Worm (Caenorhabditis elegans) whole organism, mixed stage, embryonic: ENCODE data around the gene msp-38.
A peak's percentile ranks its signal among the peaks of the same experiment; 100 is the strongest.

Source experiments
- M03D4.4 ChIP-seq: sonication (generic microtip); optimal IDR thresholded peaks from 2 replicates; lab custom pipeline; 2017; ENCODE audit warnings: mild to moderate bottlenecking, missing genetic modification characterization, missing compliant biosample characterization
- bed-3 ChIP-seq: fragments of 200-800 bp; sonication (Bioruptor generic); optimal IDR thresholded peaks from 3 replicates; lab custom pipeline; 2018; ENCODE audit warnings: mild to moderate bottlenecking, missing genetic modification characterization, moderate library complexity, missing compliant biosample characterization
- blmp-1 ChIP-seq: fragments of 150-350 bp; optimal IDR thresholded peaks from 2 replicates; lab custom pipeline; 2014; ENCODE audit warnings: missing biosample characterization, missing genetic modification characterization
- ceh-39 ChIP-seq: fragments of 150-350 bp; optimal IDR thresholded peaks from 2 replicates; lab custom pipeline; 2014; ENCODE audit warnings: missing biosample characterization, missing genetic modification characterization
- ceh-43 ChIP-seq: fragments of 200-800 bp; sonication (Bioruptor generic); optimal IDR thresholded peaks from 2 replicates; lab custom pipeline; 2018; ENCODE audit warnings: mild to moderate bottlenecking, missing genetic modification characterization, moderate library complexity, missing compliant biosample characterization
- ceh-83 ChIP-seq: fragments of 200-800 bp; sonication (Bioruptor generic); optimal IDR thresholded peaks from 2 replicates; lab custom pipeline; 2018; ENCODE audit warnings: mild to moderate bottlenecking, missing genetic modification characterization, missing compliant biosample characterization
- ces-1 ChIP-seq: fragments of 150-350 bp; optimal IDR thresholded peaks from 2 replicates; lab custom pipeline; 2014; ENCODE audit warnings: missing biosample characterization, missing genetic modification reagents, missing genetic modification characterization
- cnd-1 ChIP-seq: fragments of 200-800 bp; sonication (Bioruptor generic); optimal IDR thresholded peaks from 2 replicates; lab custom pipeline; 2018; ENCODE audit warnings: mild to moderate bottlenecking, missing genetic modification characterization, missing compliant biosample characterization
- drap-1 ChIP-seq: fragments of 200-800 bp; sonication (Bioruptor generic); optimal IDR thresholded peaks from 3 replicates; lab custom pipeline; 2018; ENCODE audit warnings: mild to moderate bottlenecking, missing genetic modification characterization, missing compliant biosample characterization
- elt-1 ChIP-seq: sonication (generic microtip); optimal IDR thresholded peaks from 2 replicates; lab custom pipeline; 2017; ENCODE audit warnings: missing genetic modification characterization, mild to moderate bottlenecking, missing compliant biosample characterization, antibody characterized with exemption, moderate library complexity, borderline replicate concordance; ENCODE audit not compliant: insufficient read depth
- flh-1 ChIP-seq: fragments of 200-800 bp; sonication (Bioruptor generic); optimal IDR thresholded peaks from 2 replicates; lab custom pipeline; 2018; ENCODE audit warnings: mild to moderate bottlenecking, missing genetic modification characterization, moderate library complexity, missing compliant biosample characterization
- hlh-1 ChIP-seq: fragments of 150-350 bp; optimal IDR thresholded peaks from 2 replicates; lab custom pipeline; 2014; ENCODE audit warnings: missing biosample characterization, missing genetic modification reagents, missing genetic modification characterization
- lin-13 ChIP-seq: fragments of 150-350 bp; optimal IDR thresholded peaks from 2 replicates; lab custom pipeline; 2014; ENCODE audit warnings: missing biosample characterization, missing genetic modification characterization
- lsy-2 ChIP-seq: fragments of 150-350 bp; optimal IDR thresholded peaks from 2 replicates; lab custom pipeline; 2014; ENCODE audit warnings: missing biosample characterization, missing genetic modification characterization
- mab-5 ChIP-seq: fragments of 150-350 bp; optimal IDR thresholded peaks from 2 replicates; lab custom pipeline; 2014; ENCODE audit warnings: missing biosample characterization, missing genetic modification characterization
- mep-1 ChIP-seq: fragments of 150-350 bp; optimal IDR thresholded peaks from 2 replicates; lab custom pipeline; 2017; ENCODE audit warnings: missing biosample characterization, missing genetic modification reagents, missing genetic modification characterization, inconsistent platforms
- mls-2 ChIP-seq: sonication (generic microtip); optimal IDR thresholded peaks from 2 replicates; lab custom pipeline; 2016; ENCODE audit warnings: mild to moderate bottlenecking, missing genetic modification characterization, moderate library complexity, missing compliant biosample characterization
- nhr-12 ChIP-seq: fragments of 150-350 bp; optimal IDR thresholded peaks from 2 replicates; lab custom pipeline; 2014; ENCODE audit warnings: missing biosample characterization, missing genetic modification characterization
- nhr-2 ChIP-seq: fragments of 150-350 bp; optimal IDR thresholded peaks from 2 replicates; lab custom pipeline; 2014; ENCODE audit warnings: missing biosample characterization, missing genetic modification characterization
- nhr-237 ChIP-seq: fragments of 150-350 bp; optimal IDR thresholded peaks from 2 replicates; lab custom pipeline; 2014; ENCODE audit warnings: missing biosample characterization, missing genetic modification characterization
- nhr-28 ChIP-seq: fragments of 150-350 bp; optimal IDR thresholded peaks from 2 replicates; lab custom pipeline; 2014; ENCODE audit warnings: missing biosample characterization, missing genetic modification characterization
- nhr-76 ChIP-seq: sonication (generic microtip); optimal IDR thresholded peaks from 2 replicates; lab custom pipeline; 2017; ENCODE audit warnings: missing biosample characterization, missing genetic modification characterization
- pha-4 ChIP-seq: fragments of 150-350 bp; optimal IDR thresholded peaks from 2 replicates; lab custom pipeline; 2018; ENCODE audit warnings: missing biosample characterization, missing genetic modification reagents, missing genetic modification characterization
- sem-2 ChIP-seq: fragments of 200-800 bp; sonication (Bioruptor generic); optimal IDR thresholded peaks from 2 replicates; lab custom pipeline; 2018; ENCODE audit warnings: mild to moderate bottlenecking, missing genetic modification characterization, missing compliant biosample characterization
- snpc-4 ChIP-seq: fragments of 150-350 bp; optimal IDR thresholded peaks from 2 replicates; lab custom pipeline; 2014; ENCODE audit warnings: missing biosample characterization, missing genetic modification characterization
- sptf-1 ChIP-seq: sonication (generic microtip); optimal IDR thresholded peaks from 2 replicates; lab custom pipeline; 2017; ENCODE audit warnings: mild to moderate bottlenecking, missing genetic modification characterization, moderate library complexity, missing compliant biosample characterization
- unc-120 ChIP-seq: sonication (generic microtip); optimal IDR thresholded peaks from 2 replicates; lab custom pipeline; 2017; ENCODE audit warnings: missing genetic modification characterization, missing compliant biosample characterization; ENCODE audit not compliant: poor library complexity, severe bottlenecking
- unc-39 ChIP-seq: fragments of 150-350 bp; optimal IDR thresholded peaks from 2 replicates; lab custom pipeline; 2014; ENCODE audit warnings: missing biosample characterization, missing genetic modification characterization
- unc-62 ChIP-seq: fragments of 150-350 bp; optimal IDR thresholded peaks from 2 replicates; lab custom pipeline; 2014; ENCODE audit warnings: missing biosample characterization, missing genetic modification reagents, missing genetic modification characterization
- zip-8 ChIP-seq: fragments of 150-350 bp; optimal IDR thresholded peaks from 2 replicates; lab custom pipeline; 2014; ENCODE audit warnings: missing biosample characterization, missing genetic modification characterization
- ztf-11 ChIP-seq: fragments of 150-350 bp; optimal IDR thresholded peaks from 2 replicates; lab custom pipeline; 2014; ENCODE audit warnings: missing biosample characterization, missing genetic modification characterization

Gene msp-38

ce11 chrIV:10143640-10144039 is at the start of gene msp-38:
Gene msp-38, minus strand, starts transcription at chrIV:10143740.
- TF ChIP-seq cnd-1 (tag; lab: Kevin White, UChicago), result no peak
- TF ChIP-seq, all 35 proteins: peak for 0

- TF ChIP-seq ces-1 (GFP tag; lab: Kevin White, UChicago) (peak; percentile 77), nhr-2 (no peak), flh-1 (GFP tag; lab: Kevin White, UChicago) (no peak), mls-2 (tag; lab: Kevin White, UChicago) (no peak)
Measured at ce11 chrIV:10191498-10191897, 48.0 kb upstream of the msp-38 start.

- TF ChIP-seq nhr-237, result no peak
- TF ChIP-seq cnd-1 (tag; lab: Kevin White, UChicago), result peak; percentile 87
Measured at ce11 chrIV:10190586-10190985, 47.0 kb upstream of the msp-38 start.

DNA sequence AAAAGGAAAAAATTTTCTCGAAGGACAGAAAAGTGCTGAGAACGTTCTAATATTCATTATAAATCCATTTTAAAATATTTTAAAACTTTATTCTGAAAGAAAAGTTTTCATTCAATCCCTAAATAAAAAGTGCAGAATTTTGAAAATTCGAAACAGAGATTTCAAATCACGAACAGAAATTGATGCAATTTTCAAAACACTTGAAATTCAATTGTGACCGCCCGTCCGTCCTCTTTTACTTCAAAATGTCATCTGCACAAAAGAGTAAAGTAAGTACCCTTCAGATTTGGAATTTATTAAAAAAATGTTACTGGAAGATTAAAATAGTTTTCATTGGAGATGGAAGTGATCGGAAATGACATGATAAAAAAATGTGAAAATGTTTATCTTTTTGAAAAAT is 45.0 kb upstream of the msp-38 start:
- TF ChIP-seq elt-1 (no peak), bed-3 (no peak), M03D4.4 (tag; lab: Kevin White, UChicago) (no peak), zip-8 (tag; lab: Kevin White, UChicago) (no peak), hlh-1 (no peak), cnd-1 (tag; lab: Kevin White, UChicago) (no peak), ces-1 (GFP tag; lab: Kevin White, UChicago) (peak; percentile 87)

DNA sequence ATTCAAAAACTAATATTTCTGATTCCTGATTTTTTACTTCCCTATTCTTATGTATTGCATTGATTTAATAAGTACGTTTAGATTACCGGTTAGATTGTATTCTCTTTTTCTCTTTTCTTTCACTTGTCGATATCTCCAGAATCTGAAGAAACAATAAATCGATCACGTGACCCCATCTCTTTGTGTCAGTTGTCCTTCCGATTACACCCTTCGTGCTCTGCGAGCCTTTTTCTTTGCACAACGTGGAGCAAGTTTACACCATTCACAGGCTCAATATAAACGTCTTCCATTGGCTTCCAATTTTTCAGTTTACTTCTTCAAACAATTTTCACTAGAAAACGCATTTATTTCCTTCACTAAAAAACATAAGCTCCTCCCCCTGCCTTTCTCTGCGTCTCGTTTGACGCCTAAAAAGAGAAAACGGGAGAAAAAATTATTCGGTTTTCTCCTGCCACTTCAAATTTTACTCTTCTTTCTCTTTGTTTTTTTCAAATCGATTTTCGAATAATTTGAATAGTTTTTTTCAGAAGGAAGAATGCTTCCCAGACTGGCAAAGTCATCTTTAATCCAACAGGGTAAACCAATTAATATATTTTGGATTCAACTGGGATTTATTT is 36.7 kb upstream of the msp-38 start, which contains the start of gene gta-1:
gta-1 (plus strand) TSS at position 528 of the 617 bp plus-strand sequence.
- no peak for TF ChIP-seq sptf-1
- TF ChIP-seq unc-120, result peak; percentile 42
- no peak for TF ChIP-seq sem-2
- no peak for TF ChIP-seq elt-1
- TF ChIP-seq hlh-1, result peak; percentile 98
- no peak for TF ChIP-seq cnd-1 (tag; lab: Kevin White, UChicago)
- no peak for TF ChIP-seq ztf-11
- TF ChIP-seq ceh-83 (GFP tag; lab: Kevin White, UChicago), result no peak
- peak; percentile 35 for TF ChIP-seq ces-1 (GFP tag; lab: Kevin White, UChicago)
- no peak for TF ChIP-seq nhr-237
- no peak for TF ChIP-seq mab-5 (tag; lab: Kevin White, UChicago)
- TF ChIP-seq nhr-76 (tag; lab: Kevin White, UChicago), result no peak
- peak; percentile 44 for TF ChIP-seq unc-62 (GFP tag; lab: Kevin White, UChicago)

- TF ChIP-seq ceh-43 (GFP tag; lab: Kevin White, UChicago) (no peak), lin-13 (tag; lab: Kevin White, UChicago) (no peak), ceh-83 (GFP tag; lab: Kevin White, UChicago) (no peak), pha-4 (no peak), elt-1 (no peak), blmp-1 (tag; lab: Kevin White, UChicago) (no peak), nhr-28 (no peak), snpc-4 (tag; lab: Kevin White, UChicago) (no peak), unc-39 (no peak), mls-2 (tag; lab: Kevin White, UChicago) (no peak), ces-1 (GFP tag; lab: Kevin White, UChicago) (no peak), lsy-2 (tag; lab: Kevin White, UChicago) (no peak), nhr-12 (tag; lab: Kevin White, UChicago) (no peak), cnd-1 (tag; lab: Kevin White, UChicago) (no peak), hlh-1 (no peak), ztf-11 (no peak), nhr-237 (no peak), sem-2 (no peak)
Measured at ce11 chrIV:10177779-10178178, 34.2 kb upstream of the msp-38 start, which contains the start of gene mspn-1. Gene mspn-1, plus strand, starts transcription at chrIV:10177968.

DNA sequence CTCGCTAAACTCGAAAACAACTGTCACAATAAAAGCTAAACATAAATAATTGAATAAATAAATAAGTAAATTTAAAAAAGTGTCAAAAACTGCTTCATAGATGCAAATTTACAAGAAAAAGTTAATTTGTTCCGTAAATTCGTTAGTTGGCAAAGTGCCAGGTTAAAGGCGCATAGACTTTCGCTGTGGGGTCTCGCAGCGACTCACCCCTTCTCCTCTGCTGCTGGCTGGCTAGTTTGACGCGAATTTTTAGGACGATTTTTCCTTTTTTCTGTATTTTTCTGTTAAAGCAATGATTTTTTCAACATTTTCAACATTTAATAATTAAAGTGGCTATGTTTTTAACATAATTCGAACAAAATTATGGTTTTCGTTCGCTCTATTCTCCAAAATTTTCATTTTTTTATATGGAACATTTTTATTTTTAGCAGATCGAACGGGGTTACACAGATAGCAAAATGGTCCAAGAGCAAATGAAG is 32.8 kb upstream of the msp-38 start, which contains the start of gene rack-1:
rack-1 (plus strand) TSS at position 429 of the 479 bp plus-strand sequence.
- TF ChIP-seq zip-8 (tag; lab: Kevin White, UChicago) (no peak), ztf-11 (no peak), unc-62 (GFP tag; lab: Kevin White, UChicago) (peak; percentile 4), lsy-2 (tag; lab: Kevin White, UChicago) (peak; percentile 59), nhr-76 (tag; lab: Kevin White, UChicago) (no peak), pha-4 (peak; percentile 48), nhr-237 (peak; percentile 33), mep-1 (tag; lab: Kevin White, UChicago) (peak; percentile 64), drap-1 (GFP tag; lab: Kevin White, UChicago) (no peak), ces-1 (GFP tag; lab: Kevin White, UChicago) (peak; percentile 83), ceh-39 (peak; percentile 27)
